Worm (Caenorhabditis elegans): Measurements from ENCODE around the gene chil-25.

ce11 chrII:9431119-9431518, 43.1 kb downstream of the chil-25 start:
- TF ChIP-seq ceh-36 (tag; optimal IDR thresholded peaks at IDR 0.05) (no peak), tbx-11 (GFP tag; IDR thresholded peaks at IDR 0.05) (no peak), ets-7 (tag; optimal IDR thresholded peaks at IDR 0.05) (no peak), aly-1 (tag; optimal IDR thresholded peaks at IDR 0.05) (no peak), ama-1 (optimal IDR thresholded peaks at IDR 0.05) (no peak), pes-1 (GFP tag; IDR thresholded peaks at IDR 0.05) (no peak), hmbx-1 (tag; optimal IDR thresholded peaks at IDR 0.05) (no peak), tra-4 (tag; optimal IDR thresholded peaks at IDR 0.05) (no peak), flt-1 (GFP tag; IDR thresholded peaks at IDR 0.05) (no peak), hnd-1 (tag; optimal IDR thresholded peaks at IDR 0.05) (no peak), hmg-4 (GFP tag; optimal IDR thresholded peaks at IDR 0.05) (no peak)

Data from whole organism, early embryonic.